Fruit fly (Drosophila melanogaster) whole organism, embryonic: ENCODE results near the gene sip3.

Experiments
- B-H2 ChIP-seq: fragments of 200-800 bp; sonication (Bioruptor generic); optimal IDR thresholded peaks from 2 replicates; lab custom pipeline; 2018; ENCODE audit warnings: missing biosample characterization, mild to moderate bottlenecking, missing genetic modification characterization
- Bteb2 ChIP-seq: fragments of 200-800 bp; sonication (Bioruptor generic); optimal IDR thresholded peaks from 2 replicates; lab custom pipeline; 2016; ENCODE audit warnings: missing biosample characterization, missing genetic modification characterization
- CG1024 ChIP-seq: fragments of 200-800 bp; sonication (Bioruptor generic); IDR thresholded peaks from 2 replicates; pipeline ENCODE4 v1.3.6; 2022; ENCODE audit warnings: missing biosample characterization, missing genetic modification characterization
- CG10462 ChIP-seq: fragments of 200-800 bp; sonication (Bioruptor generic); optimal IDR thresholded peaks from 2 replicates; lab custom pipeline; 2016; ENCODE audit warnings: missing biosample characterization, missing genetic modification characterization
- CG12071 ChIP-seq: fragments of 200-800 bp; sonication (Bioruptor generic); optimal IDR thresholded peaks from 3 replicates; lab custom pipeline; 2018; ENCODE audit warnings: missing biosample characterization, mild to moderate bottlenecking, missing genetic modification characterization
- CG12236 ChIP-seq: fragments of 200-800 bp; sonication (Bioruptor generic); optimal IDR thresholded peaks from 2 replicates; lab custom pipeline; 2016; ENCODE audit warnings: missing biosample characterization, missing genetic modification characterization
- CG13296 ChIP-seq: fragments of 200-800 bp; sonication (Bioruptor generic); optimal IDR thresholded peaks from 3 replicates; lab custom pipeline; 2018; ENCODE audit warnings: missing biosample characterization, mild to moderate bottlenecking, missing genetic modification characterization
- CG14441 ChIP-seq: fragments of 200-800 bp; sonication (Bioruptor generic); IDR thresholded peaks from 2 replicates; pipeline ENCODE4 v1.3.6; 2022; ENCODE audit warnings: missing biosample characterization, missing genetic modification characterization
- CG14965 ChIP-seq: fragments of 200-800 bp; sonication (Bioruptor generic); optimal IDR thresholded peaks from 2 replicates; lab custom pipeline; 2016; ENCODE audit warnings: missing biosample characterization, missing genetic modification characterization, borderline replicate concordance
- CG15011 ChIP-seq: fragments of 200-800 bp; sonication (Bioruptor generic); optimal IDR thresholded peaks from 3 replicates; lab custom pipeline; 2018; ENCODE audit warnings: missing biosample characterization, mild to moderate bottlenecking, missing genetic modification characterization
- CG15073 ChIP-seq: fragments of 200-800 bp; sonication (Bioruptor generic); optimal IDR thresholded peaks from 2 replicates; lab custom pipeline; 2016; ENCODE audit warnings: missing biosample characterization, missing genetic modification characterization
- CG17361 ChIP-seq: fragments of 200-800 bp; sonication (Bioruptor generic); IDR thresholded peaks from 3 replicates; pipeline ENCODE4 v1.3.6; 2022; ENCODE audit warnings: missing biosample characterization, missing genetic modification characterization
- CG2875 ChIP-seq: fragments of 200-800 bp; sonication (Bioruptor generic); optimal IDR thresholded peaks from 2 replicates; lab custom pipeline; 2017; ENCODE audit warnings: missing biosample characterization, mild to moderate bottlenecking, missing genetic modification characterization, missing genetic modification reagents
- CG30431 ChIP-seq: fragments of 200-800 bp; sonication (Bioruptor generic); optimal IDR thresholded peaks from 2 replicates; lab custom pipeline; 2017; ENCODE audit warnings: missing biosample characterization, missing genetic modification characterization
- CG31224 ChIP-seq: fragments of 200-800 bp; sonication (Bioruptor generic); IDR thresholded peaks from 2 replicates; pipeline ENCODE4 v1.3.6; 2022; ENCODE audit warnings: missing biosample characterization, missing genetic modification characterization
- CG4730 ChIP-seq: fragments of 200-800 bp; sonication (Bioruptor generic); IDR thresholded peaks from 2 replicates; pipeline ENCODE4 v1.3.6; 2022; ENCODE audit warnings: missing biosample characterization, missing genetic modification characterization
- CG9727 ChIP-seq: fragments of 200-800 bp; sonication (Bioruptor generic); optimal IDR thresholded peaks from 3 replicates; lab custom pipeline; 2017; ENCODE audit warnings: missing biosample characterization, mild to moderate bottlenecking, missing genetic modification characterization
- CG9876 ChIP-seq: fragments of 200-800 bp; sonication (Bioruptor generic); optimal IDR thresholded peaks from 2 replicates; lab custom pipeline; 2016; ENCODE audit warnings: missing biosample characterization, missing genetic modification characterization
- CHES-1-like ChIP-seq: fragments of 200-800 bp; sonication (Bioruptor generic); optimal IDR thresholded peaks from 2 replicates; lab custom pipeline; 2016; ENCODE audit warnings: missing biosample characterization, missing genetic modification characterization
- CTCF ChIP-seq: fragments of 200-800 bp; sonication (Bioruptor generic); optimal IDR thresholded peaks from 2 replicates; lab custom pipeline; 2017; ENCODE audit warnings: missing biosample characterization, mild to moderate bottlenecking, missing genetic modification characterization, moderate library complexity
- ERR ChIP-seq: fragments of 200-800 bp; sonication (Bioruptor generic); optimal IDR thresholded peaks from 2 replicates; lab custom pipeline; 2016; ENCODE audit warnings: missing biosample characterization, missing genetic modification characterization
- Meics ChIP-seq: fragments of 200-800 bp; sonication (Bioruptor generic); optimal IDR thresholded peaks from 2 replicates; lab custom pipeline; 2017; ENCODE audit warnings: missing biosample characterization, mild to moderate bottlenecking, missing genetic modification characterization
- Myb ChIP-seq: fragments of 200-800 bp; sonication (Bioruptor generic); optimal IDR thresholded peaks from 2 replicates; lab custom pipeline; 2016; ENCODE audit warnings: missing biosample characterization, missing genetic modification characterization
- Neu2 ChIP-seq: fragments of 200-800 bp; sonication (Bioruptor generic); optimal IDR thresholded peaks from 3 replicates; lab custom pipeline; 2016; ENCODE audit warnings: missing biosample characterization, missing genetic modification characterization, borderline replicate concordance
- Nf-YC ChIP-seq: fragments of 200-800 bp; optimal IDR thresholded peaks from 3 replicates; lab custom pipeline; 2019; ENCODE audit warnings: missing biosample characterization, mild to moderate bottlenecking, missing genetic modification characterization, moderate library complexity
- Ptx1 ChIP-seq: fragments of 200-800 bp; sonication (Bioruptor generic); IDR thresholded peaks from 2 replicates; pipeline ENCODE4 v1.3.6; 2022; ENCODE audit warnings: missing biosample characterization, missing genetic modification characterization
- Scr ChIP-seq: fragments of 200-800 bp; sonication (Bioruptor generic); IDR thresholded peaks from 2 replicates; pipeline ENCODE4 v1.3.6; 2022; ENCODE audit warnings: missing biosample characterization, missing genetic modification characterization; ENCODE audit not compliant: partially characterized antibody
- Spps ChIP-seq: fragments of 200-800 bp; sonication (Bioruptor generic); optimal IDR thresholded peaks from 2 replicates; lab custom pipeline; 2018; ENCODE audit warnings: missing biosample characterization, mild to moderate bottlenecking, missing genetic modification characterization
- abd-A ChIP-seq: fragments of 200-800 bp; sonication (Bioruptor generic); optimal IDR thresholded peaks from 3 replicates; lab custom pipeline; 2019; ENCODE audit warnings: missing biosample characterization, mild to moderate bottlenecking, missing genetic modification characterization, moderate library complexity
- bigmax ChIP-seq: fragments of 200-800 bp; sonication (Bioruptor generic); optimal IDR thresholded peaks from 2 replicates; lab custom pipeline; 2018; ENCODE audit warnings: missing biosample characterization, mild to moderate bottlenecking, missing genetic modification characterization
- bsh ChIP-seq, 2 experiments: fragments of 200-800 bp; sonication (Bioruptor generic); optimal IDR thresholded peaks; 2 replicates each; lab custom pipeline; 2017 to 2018; ENCODE audit warnings: mild to moderate bottlenecking in 2 of 2, missing biosample characterization in 2 of 2, missing genetic modification characterization in 2 of 2, moderate library complexity in 1 of 2
- cato ChIP-seq: fragments of 200-800 bp; sonication (Bioruptor generic); optimal IDR thresholded peaks from 2 replicates; lab custom pipeline; 2016; ENCODE audit warnings: missing biosample characterization, missing genetic modification characterization, borderline replicate concordance
- cg ChIP-seq: fragments of 200-800 bp; sonication (Bioruptor generic); optimal IDR thresholded peaks from 3 replicates; lab custom pipeline; 2019; ENCODE audit warnings: missing biosample characterization, mild to moderate bottlenecking, missing genetic modification characterization, moderate library complexity
- ci ChIP-seq: fragments of 200-800 bp; sonication (Bioruptor generic); IDR thresholded peaks from 3 replicates; pipeline ENCODE4 v1.3.6; 2022; ENCODE audit warnings: missing biosample characterization, missing genetic modification characterization
- dmrt99B ChIP-seq: fragments of 200-800 bp; sonication (Bioruptor generic); optimal IDR thresholded peaks from 2 replicates; lab custom pipeline; 2018; ENCODE audit warnings: missing biosample characterization, mild to moderate bottlenecking, missing genetic modification characterization, moderate library complexity
- ham ChIP-seq: fragments of 200-800 bp; sonication (Bioruptor generic); IDR thresholded peaks from 2 replicates; pipeline ENCODE4 v1.3.6; 2022; ENCODE audit warnings: missing biosample characterization, missing genetic modification characterization
- jing ChIP-seq: fragments of 200-800 bp; sonication (Bioruptor generic); optimal IDR thresholded peaks from 2 replicates; lab custom pipeline; 2018; ENCODE audit warnings: missing biosample characterization, mild to moderate bottlenecking, missing genetic modification characterization
- kay ChIP-seq: fragments of 200-800 bp; sonication (Bioruptor generic); optimal IDR thresholded peaks from 2 replicates; lab custom pipeline; 2016; ENCODE audit warnings: missing biosample characterization, missing genetic modification characterization
- knrl ChIP-seq: fragments of 200-800 bp; sonication (Bioruptor generic); IDR thresholded peaks from 3 replicates; pipeline ENCODE4 v1.3.6; 2022; ENCODE audit warnings: missing biosample characterization, missing genetic modification characterization; ENCODE audit not compliant: partially characterized antibody
- pfk ChIP-seq: fragments of 200-800 bp; sonication (Bioruptor generic); optimal IDR thresholded peaks from 2 replicates; lab custom pipeline; 2018; ENCODE audit warnings: missing biosample characterization, mild to moderate bottlenecking, missing genetic modification characterization, moderate library complexity
- psq ChIP-seq: fragments of 200-800 bp; sonication (Bioruptor generic); optimal IDR thresholded peaks from 2 replicates; lab custom pipeline; 2017; ENCODE audit warnings: missing biosample characterization, missing genetic modification characterization
- sc ChIP-seq, 3 experiments: fragments of >200 bp in 2 of 3; fragments of 200-800 bp in 1 of 3; sonication (Bioruptor generic) in 1 of 3; optimal IDR thresholded peaks; 2 replicates in 2 of 3; 3 replicates in 1 of 3; lab custom pipeline; 2017; ENCODE audit warnings: mild to moderate bottlenecking in 1 of 3, missing biosample characterization in 1 of 3, missing genetic modification characterization in 1 of 3, missing genetic modification reagents in 1 of 3
- slou ChIP-seq: fragments of 200-800 bp; sonication (Bioruptor generic); optimal IDR thresholded peaks from 3 replicates; lab custom pipeline; 2016; ENCODE audit warnings: missing biosample characterization, missing genetic modification characterization
- stwl ChIP-seq: fragments of 200-800 bp; sonication (Bioruptor generic); optimal IDR thresholded peaks from 3 replicates; lab custom pipeline; 2018; ENCODE audit warnings: missing biosample characterization, mild to moderate bottlenecking, missing genetic modification characterization, moderate library complexity
- tap ChIP-seq: fragments of 200-800 bp; optimal IDR thresholded peaks from 3 replicates; lab custom pipeline; 2019; ENCODE audit warnings: missing biosample characterization, mild to moderate bottlenecking, missing genetic modification characterization, moderate library complexity
- tup ChIP-seq: fragments of 200-800 bp; sonication (Bioruptor generic); optimal IDR thresholded peaks from 2 replicates; lab custom pipeline; 2016; ENCODE audit warnings: missing biosample characterization, mild to moderate bottlenecking, missing genetic modification characterization, moderate library complexity
- twi ChIP-seq: fragments of 200-800 bp; optimal IDR thresholded peaks from 2 replicates; lab custom pipeline; 2019; ENCODE audit warnings: missing biosample characterization, mild to moderate bottlenecking, missing genetic modification characterization, moderate library complexity
- vvl ChIP-seq: fragments of 200-800 bp; sonication (Bioruptor generic); IDR thresholded peaks from 2 replicates; pipeline ENCODE4 v1.3.6; 2022; ENCODE audit warnings: missing biosample characterization, missing genetic modification characterization
- z ChIP-seq: fragments of 200-800 bp; sonication (Bioruptor generic); IDR thresholded peaks from 3 replicates; pipeline ENCODE4 v1.3.6; 2022; ENCODE audit warnings: missing biosample characterization, missing genetic modification characterization

The sip3 gene

DNA sequence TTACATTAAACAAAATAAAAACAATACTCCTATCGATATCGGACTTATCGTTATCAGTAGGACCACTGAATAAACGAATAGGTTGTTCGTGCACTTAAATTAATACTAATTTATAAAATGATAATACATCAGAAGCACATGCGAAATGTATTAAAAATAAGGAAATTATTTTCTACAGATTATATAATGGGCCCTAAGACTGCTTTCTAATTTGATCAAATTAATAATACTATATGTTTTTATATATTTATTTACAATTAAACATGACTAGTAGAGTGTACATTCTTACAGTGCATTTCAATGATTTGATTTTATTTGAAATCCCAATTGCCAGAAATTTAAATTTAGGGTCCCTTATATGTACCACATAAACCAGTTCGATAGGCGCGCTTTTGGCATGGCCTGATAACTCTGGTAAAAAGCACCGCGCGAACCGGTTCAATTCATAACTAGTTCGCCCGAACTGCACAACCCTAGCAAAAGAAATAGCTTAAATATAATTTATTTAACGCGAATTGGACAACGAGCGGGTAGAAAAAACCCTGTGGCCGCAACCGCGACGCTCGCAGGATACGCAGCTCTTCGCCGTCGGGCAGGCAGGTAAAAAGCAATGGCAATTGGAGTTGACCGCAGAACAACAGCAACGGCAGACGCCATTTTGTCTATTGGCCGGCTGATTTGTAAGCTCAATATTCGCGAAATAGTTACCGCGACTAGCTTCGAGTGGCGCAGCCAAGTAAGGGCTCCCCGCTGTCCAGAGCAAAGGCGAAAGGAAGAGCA, 4.8 kb downstream of the sip3 start, which contains the start of the genes CG2126 and faf (continued):
- TF ChIP-seq z (GFP tag; lab: Robert Waterston, UW) = no peak
- no peak for TF ChIP-seq cg (GFP tag; lab: Kevin White, UChicago)
- no peak for TF ChIP-seq sc (optimal IDR thresholded peaks at IDR 0.05; lab: Kevin White, UChicago)
- TF ChIP-seq sc (GFP tag; optimal IDR thresholded peaks at IDR 0.05; lab: Kevin White, UChicago) = peak; percentile 36
- peak; percentile 75 for TF ChIP-seq kay (GFP tag; lab: Kevin White, UChicago)
- no peak for TF ChIP-seq jing
- peak; percentile 16 for TF ChIP-seq CG2875 (GFP tag; lab: Kevin White, UChicago)
- peak; percentile 40 for TF ChIP-seq stwl
- no peak for TF ChIP-seq tup (GFP tag; lab: Kevin White, UChicago)
- no peak for TF ChIP-seq CTCF (GFP tag; lab: Kevin White, UChicago)
- TF ChIP-seq ERR = no peak
- no peak for TF ChIP-seq tap
- TF ChIP-seq CG10462 (GFP tag; lab: Kevin White, UChicago) = peak; percentile 56
- peak; percentile 52; the same call in 1 of the 2 replicates for TF ChIP-seq CG4730 (GFP tag; lab: Robert Waterston, UW)
- peak; percentile 59 for TF ChIP-seq CHES-1-like (GFP tag; lab: Kevin White, UChicago)
- TF ChIP-seq pfk (GFP tag; lab: Kevin White, UChicago) = no peak
- peak; percentile 74 for TF ChIP-seq Meics
- TF ChIP-seq CG31224 = peak; percentile 51; the same call in 1 of the 2 replicates
- peak; percentile 60 for TF ChIP-seq cato (GFP tag; lab: Kevin White, UChicago)
- no peak for TF ChIP-seq CG12236 (GFP tag; lab: Kevin White, UChicago)
- TF ChIP-seq CG15073 (GFP tag; lab: Kevin White, UChicago) = peak; percentile 18
- TF ChIP-seq Bteb2 (GFP tag; lab: Kevin White, UChicago) = peak; percentile 41
- peak; percentile 84 for TF ChIP-seq B-H2
- TF ChIP-seq CG9727 (GFP tag; lab: Kevin White, UChicago) = peak; percentile 80
- peak; percentile 58 for TF ChIP-seq twi (tag; lab: Kevin White, UChicago)
- no peak for TF ChIP-seq CG1024 (GFP tag; lab: Robert Waterston, UW)
- TF ChIP-seq CG15011 (GFP tag; lab: Kevin White, UChicago) = peak; percentile 59
- no peak for TF ChIP-seq bigmax (GFP tag; lab: Kevin White, UChicago)
- TF ChIP-seq CG13296 (GFP tag; lab: Kevin White, UChicago) = peak; percentile 76
- peak; percentile 81 for TF ChIP-seq dmrt99B (tag; lab: Kevin White, UChicago)
- peak; percentile 43; the same call in 2 of the 3 replicates for TF ChIP-seq knrl (GFP tag; lab: Robert Waterston, UW)
- TF ChIP-seq CG17361 = peak; percentile 91
- no peak for TF ChIP-seq CG14965 (GFP tag; lab: Kevin White, UChicago)
- TF ChIP-seq abd-A = no peak
- TF ChIP-seq slou (GFP tag; lab: Kevin White, UChicago) = peak; percentile 16
- peak; percentile 59 for TF ChIP-seq Scr (GFP tag; lab: Robert Waterston, UW)
- TF ChIP-seq vvl (GFP tag; lab: Robert Waterston, UW) = peak; percentile 85
- TF ChIP-seq Nf-YC (tag; lab: Kevin White, UChicago) = peak; percentile 76
- TF ChIP-seq CG9876 (GFP tag; lab: Kevin White, UChicago) = peak; percentile 12
- TF ChIP-seq ci (GFP tag; lab: Robert Waterston, UW) = peak; percentile 84
- TF ChIP-seq ham (GFP tag; lab: Robert Waterston, UW) = no peak
- peak; percentile 35 for TF ChIP-seq psq
- TF ChIP-seq Spps (tag; lab: Kevin White, UChicago) = peak; percentile 25
- peak; percentile 25 for TF ChIP-seq CG30431 (GFP tag; lab: Kevin White, UChicago)
- peak; percentile 7 for TF ChIP-seq Myb
- TF ChIP-seq CG12071 (GFP tag; lab: Kevin White, UChicago) = peak; percentile 9
- TF ChIP-seq CG14441 (GFP tag; lab: Robert Waterston, UW) = peak; percentile 76
- TF ChIP-seq Ptx1 = peak; percentile 84
- peak; percentile 15 to 79 for TF ChIP-seq bsh (GFP tag; optimal IDR thresholded peaks at IDR 0.05; lab: Kevin White, UChicago)
- no peak for TF ChIP-seq Neu2 (GFP tag; lab: Kevin White, UChicago)
